Worm (Caenorhabditis elegans): ENCODE data around the gene nhr-32.
A peak's percentile ranks its signal among the peaks of the same experiment; 100 is the strongest.

- no peak for TF ChIP-seq sptf-1 (tag; optimal IDR thresholded peaks at IDR 0.05)
- peak in 1 of 2 experiments; percentile 51 for TF ChIP-seq mdl-1 (tag; optimal IDR thresholded peaks at IDR 0.05)
- TF ChIP-seq egl-27 (tag; optimal IDR thresholded peaks at IDR 0.05) = no peak
- peak in 1 of 3 experiments; percentile 5 for TF ChIP-seq dpl-1 (GFP tag; optimal IDR thresholded peaks at IDR 0.05)
- no peak for TF ChIP-seq mab-9 (GFP tag; IDR thresholded peaks at IDR 0.05)
- no peak for TF ChIP-seq ama-1 (optimal IDR thresholded peaks at IDR 0.05)
These were observed 5.0 kb upstream of the nhr-32 start for ce11 chrX:13246668-13247358.
